Worm (Caenorhabditis elegans): ENCODE data around the gene lips-15.

ce11 chrII:12655816-12656215 is 51.6 kb downstream of the lips-15 start:
- no peak for TF ChIP-seq snpc-4 (tag; optimal IDR thresholded peaks at IDR 0.05)
- no peak for TF ChIP-seq unc-55 (GFP tag; optimal IDR thresholded peaks at IDR 0.05)
- no peak for TF ChIP-seq mbf-1 (tag; optimal IDR thresholded peaks at IDR 0.05)
- no peak for TF ChIP-seq sma-3 (GFP tag; optimal IDR thresholded peaks at IDR 0.05)
- no peak for TF ChIP-seq nhr-23 (tag; optimal IDR thresholded peaks at IDR 0.05)
- TF ChIP-seq nhr-11 (tag; optimal IDR thresholded peaks at IDR 0.05), result no peak
- TF ChIP-seq C34F6.9 (tag; optimal IDR thresholded peaks at IDR 0.05), result no peak
- TF ChIP-seq skn-1 (tag; optimal IDR thresholded peaks at IDR 0.05), result no peak
- no peak for TF ChIP-seq ztf-1 (GFP tag; conservative IDR thresholded peaks at IDR 0.05)
- no peak for TF ChIP-seq unc-39 (tag; optimal IDR thresholded peaks at IDR 0.05)
- TF ChIP-seq ama-1 (optimal IDR thresholded peaks at IDR 0.05), result no peak
- TF ChIP-seq lin-39 (tag; optimal IDR thresholded peaks at IDR 0.05), result no peak
- TF ChIP-seq mdl-1 (tag; optimal IDR thresholded peaks at IDR 0.05), result no peak
- TF ChIP-seq zag-1 (tag; optimal IDR thresholded peaks at IDR 0.05), result no peak
